Worm (Caenorhabditis elegans) whole organism, late embryonic: ENCODE results near the gene cor-1.

ENCODE experiments used
- C08G9.2 ChIP-seq: sonication (generic microtip); optimal IDR thresholded peaks from 2 replicates; lab custom pipeline; 2016; ENCODE audit warnings: mild to moderate bottlenecking, missing genetic modification characterization, moderate library complexity, missing compliant biosample characterization
- K02D7.2 ChIP-seq: sonication (generic microtip); optimal IDR thresholded peaks from 2 replicates; lab custom pipeline; 2017; ENCODE audit warnings: mild to moderate bottlenecking, missing genetic modification characterization, missing compliant biosample characterization
- K09A11.1 ChIP-seq: sonication (generic microtip); optimal IDR thresholded peaks from 2 replicates; lab custom pipeline; 2017; ENCODE audit warnings: antibody characterized with exemption, mild to moderate bottlenecking, missing genetic modification characterization, missing compliant biosample characterization; ENCODE audit not compliant: insufficient read depth
- T23F11.4 ChIP-seq: fragments of 200-800 bp; sonication (Bioruptor generic); optimal IDR thresholded peaks from 2 replicates; lab custom pipeline; 2018; ENCODE audit warnings: mild to moderate bottlenecking, missing genetic modification characterization, missing compliant biosample characterization
- ceh-14 ChIP-seq: sonication (generic microtip); optimal IDR thresholded peaks from 2 replicates; lab custom pipeline; 2016; ENCODE audit warnings: missing genotype, missing genetic modification characterization, missing compliant biosample characterization
- ceh-18 ChIP-seq: sonication (generic microtip); optimal IDR thresholded peaks from 2 replicates; lab custom pipeline; 2016; ENCODE audit warnings: missing genetic modification characterization, missing compliant biosample characterization
- ceh-19 ChIP-seq: fragments of 200-800 bp; sonication (Bioruptor generic); optimal IDR thresholded peaks from 2 replicates; lab custom pipeline; 2018; ENCODE audit warnings: mild to moderate bottlenecking, missing genetic modification characterization, missing compliant biosample characterization
- ceh-2 ChIP-seq: sonication (generic microtip); optimal IDR thresholded peaks from 2 replicates; lab custom pipeline; 2016; ENCODE audit warnings: missing genotype, missing genetic modification characterization, missing compliant biosample characterization
- ceh-24 ChIP-seq: sonication (generic microtip); optimal IDR thresholded peaks from 2 replicates; lab custom pipeline; 2016; ENCODE audit warnings: mild to moderate bottlenecking, missing genetic modification characterization, missing compliant biosample characterization
- ceh-30 ChIP-seq: fragments of 150-350 bp; optimal IDR thresholded peaks from 2 replicates; lab custom pipeline; 2014; ENCODE audit warnings: missing biosample characterization, missing genetic modification characterization
- ceh-31 ChIP-seq: sonication (generic microtip); optimal IDR thresholded peaks from 2 replicates; lab custom pipeline; 2016; ENCODE audit warnings: missing genetic modification characterization, missing compliant biosample characterization
- ceh-34 ChIP-seq: sonication (generic microtip); optimal IDR thresholded peaks from 2 replicates; lab custom pipeline; 2016; ENCODE audit warnings: mild to moderate bottlenecking, missing genetic modification characterization, missing compliant biosample characterization
- ceh-48 ChIP-seq: sonication (generic microtip); optimal IDR thresholded peaks from 2 replicates; lab custom pipeline; 2016; ENCODE audit warnings: missing genetic modification characterization, inconsistent platforms, missing compliant biosample characterization
- ceh-6 ChIP-seq: fragments of 200-800 bp; sonication (Bioruptor generic); optimal IDR thresholded peaks from 2 replicates; lab custom pipeline; 2018; ENCODE audit warnings: mild to moderate bottlenecking, missing genetic modification characterization, missing compliant biosample characterization
- che-1 ChIP-seq: sonication (generic microtip); optimal IDR thresholded peaks from 2 replicates; lab custom pipeline; 2016; ENCODE audit warnings: mild to moderate bottlenecking, missing genetic modification characterization, missing compliant biosample characterization
- dve-1 ChIP-seq: sonication (generic microtip); optimal IDR thresholded peaks from 2 replicates; lab custom pipeline; 2017; ENCODE audit warnings: antibody characterized with exemption, mild to moderate bottlenecking, missing genetic modification characterization, missing compliant biosample characterization
- elt-4 ChIP-seq: sonication (generic microtip); optimal IDR thresholded peaks from 2 replicates; lab custom pipeline; 2016; ENCODE audit warnings: missing genetic modification characterization, missing compliant biosample characterization
- ets-4 ChIP-seq: sonication (generic microtip); optimal IDR thresholded peaks from 2 replicates; lab custom pipeline; 2016; ENCODE audit warnings: missing genetic modification characterization, missing compliant biosample characterization
- eyg-1 ChIP-seq: sonication (generic microtip); optimal IDR thresholded peaks from 2 replicates; lab custom pipeline; 2016; ENCODE audit warnings: missing genotype, missing genetic modification characterization, missing compliant biosample characterization
- fax-1 ChIP-seq: sonication (generic microtip); optimal IDR thresholded peaks from 2 replicates; lab custom pipeline; 2016; ENCODE audit warnings: missing genotype, missing genetic modification characterization, missing compliant biosample characterization
- fkh-10 ChIP-seq: fragments of 150-350 bp; optimal IDR thresholded peaks from 2 replicates; lab custom pipeline; 2014; ENCODE audit warnings: missing biosample characterization, missing genetic modification reagents, missing genetic modification characterization
- fkh-6 ChIP-seq: sonication (generic microtip); optimal IDR thresholded peaks from 2 replicates; lab custom pipeline; 2016; ENCODE audit warnings: missing genetic modification characterization, missing compliant biosample characterization
- hlh-30 ChIP-seq: sonication (generic microtip); optimal IDR thresholded peaks from 2 replicates; lab custom pipeline; 2017; ENCODE audit warnings: antibody characterized with exemption, missing genetic modification characterization, missing compliant biosample characterization; ENCODE audit not compliant: insufficient read depth
- lin-11 ChIP-seq: fragments of 200-800 bp; sonication (Bioruptor generic); optimal IDR thresholded peaks from 2 replicates; lab custom pipeline; 2018; ENCODE audit warnings: mild to moderate bottlenecking, missing genetic modification characterization, missing compliant biosample characterization
- mec-3 ChIP-seq: sonication (generic microtip); optimal IDR thresholded peaks from 2 replicates; lab custom pipeline; 2016; ENCODE audit warnings: borderline replicate concordance, missing genetic modification characterization, missing compliant biosample characterization
- nfya-1 ChIP-seq: sonication (generic microtip); optimal IDR thresholded peaks from 2 replicates; lab custom pipeline; 2017; ENCODE audit warnings: missing genetic modification characterization, mild to moderate bottlenecking, missing compliant biosample characterization, antibody characterized with exemption, moderate library complexity
- nhr-11 ChIP-seq: fragments of 150-350 bp; optimal IDR thresholded peaks from 2 replicates; lab custom pipeline; 2014; ENCODE audit warnings: missing biosample characterization, missing genetic modification characterization
- npax-4 ChIP-seq: sonication (generic microtip); optimal IDR thresholded peaks from 2 replicates; lab custom pipeline; 2016; ENCODE audit warnings: missing genetic modification characterization, missing compliant biosample characterization
- pat-9 ChIP-seq: fragments of 200-800 bp; sonication (Bioruptor generic); optimal IDR thresholded peaks from 2 replicates; lab custom pipeline; 2018; ENCODE audit warnings: mild to moderate bottlenecking, missing genetic modification characterization, moderate library complexity, missing compliant biosample characterization
- pha-2 ChIP-seq: sonication (generic microtip); optimal IDR thresholded peaks from 2 replicates; lab custom pipeline; 2017; ENCODE audit warnings: mild to moderate bottlenecking, missing genetic modification characterization, missing compliant biosample characterization
- pqm-1 ChIP-seq: sonication (generic microtip); optimal IDR thresholded peaks from 2 replicates; lab custom pipeline; 2016; ENCODE audit warnings: missing genetic modification characterization, missing compliant biosample characterization
- ref-2 ChIP-seq: sonication (generic microtip); optimal IDR thresholded peaks from 2 replicates; lab custom pipeline; 2016; ENCODE audit warnings: missing genetic modification characterization, missing compliant biosample characterization
- rnt-1 ChIP-seq: sonication (generic microtip); optimal IDR thresholded peaks from 2 replicates; lab custom pipeline; 2016; ENCODE audit warnings: missing genetic modification characterization, missing compliant biosample characterization
- syd-9 ChIP-seq: sonication (generic microtip); optimal IDR thresholded peaks from 2 replicates; lab custom pipeline; 2016; ENCODE audit warnings: mild to moderate bottlenecking, missing genetic modification characterization, moderate library complexity, missing compliant biosample characterization
- tbx-2 ChIP-seq: sonication (generic microtip); optimal IDR thresholded peaks from 2 replicates; lab custom pipeline; 2016; ENCODE audit warnings: missing genetic modification characterization, missing compliant biosample characterization
- ttx-3 ChIP-seq: sonication (generic microtip); optimal IDR thresholded peaks from 2 replicates; lab custom pipeline; 2016; ENCODE audit warnings: missing genetic modification reagents, missing genetic modification characterization, missing compliant biosample characterization
- unc-3 ChIP-seq, 2 experiments: fragments of 200-800 bp in 1 of 2; sonication (Bioruptor generic) in 1 of 2; sonication (generic microtip) in 1 of 2; conservative IDR thresholded peaks in 1 of 2; optimal IDR thresholded peaks in 1 of 2; 2 replicates each; pipeline versions ENCODE4 v1.3.6 to Lab custom; 2016 to 2022; ENCODE audit warnings: missing compliant biosample characterization in 2 of 2, missing genetic modification characterization in 2 of 2, missing genetic modification reagents in 1 of 2
- unc-42 ChIP-seq: sonication (generic microtip); optimal IDR thresholded peaks from 2 replicates; lab custom pipeline; 2016; ENCODE audit warnings: missing genotype, missing genetic modification characterization, missing compliant biosample characterization
- unc-86 ChIP-seq: sonication (generic microtip); optimal IDR thresholded peaks from 2 replicates; lab custom pipeline; 2016; ENCODE audit warnings: missing genetic modification characterization, missing compliant biosample characterization

The cor-1 gene

ce11 chrIII:10270778-10271307, 21.9 kb downstream of the cor-1 start, which contains the start of gene cnk-1 (continued):
- TF ChIP-seq unc-3 (GFP tag; conservative IDR thresholded peaks at IDR 0.05; lab: Robert Waterston, UW) (peak; percentile 71), unc-3 (tag; optimal IDR thresholded peaks at IDR 0.05; lab: Kevin White, UChicago) (no peak), ttx-3 (tag; lab: Kevin White, UChicago) (no peak), pqm-1 (tag; lab: Kevin White, UChicago) (no peak), eyg-1 (tag; lab: Kevin White, UChicago) (no peak), ceh-14 (tag; lab: Kevin White, UChicago) (peak; percentile 43), hlh-30 (tag; lab: Kevin White, UChicago) (no peak), ceh-34 (tag; lab: Kevin White, UChicago) (peak; percentile 62), pat-9 (no peak), fax-1 (tag; lab: Kevin White, UChicago) (peak; percentile 10), ceh-31 (tag; lab: Kevin White, UChicago) (peak; percentile 94), ets-4 (tag; lab: Kevin White, UChicago) (peak; percentile 84), pha-2 (tag; lab: Kevin White, UChicago) (no peak), ceh-24 (no peak), mec-3 (tag; lab: Kevin White, UChicago) (peak; percentile 75), unc-86 (no peak), ceh-2 (tag; lab: Kevin White, UChicago) (peak; percentile 84), che-1 (tag; lab: Kevin White, UChicago) (no peak), T23F11.4 (GFP tag; lab: Kevin White, UChicago) (no peak), ceh-48 (tag; lab: Kevin White, UChicago) (no peak)
- TF ChIP-seq, all 69 proteins: peak for 23

- TF ChIP-seq lin-11 (tag; lab: Kevin White, UChicago) (no peak), K02D7.2 (tag; lab: Kevin White, UChicago) (no peak), C08G9.2 (tag; lab: Kevin White, UChicago) (no peak), T23F11.4 (GFP tag; lab: Kevin White, UChicago) (no peak), nhr-11 (tag; lab: Kevin White, UChicago) (no peak)
- TF ChIP-seq, all 69 proteins: peak for 0
These were observed 22.9 kb downstream of the cor-1 start for ce11 chrIII:10271807-10272206.

- no peak for TF ChIP-seq npax-4 (tag; lab: Kevin White, UChicago)
- TF ChIP-seq ceh-30 (tag; lab: Kevin White, UChicago) = no peak
- TF ChIP-seq dve-1 = no peak
These were observed 29.9 kb downstream of the cor-1 start, which contains the start of gene pad-2 for ce11 chrIII:10278826-10279225. Gene pad-2 (plus strand): TSS chrIII:10279126.

ce11 chrIII:10284214-10284613, 35.3 kb downstream of the cor-1 start:
- TF ChIP-seq fkh-10 (peak; percentile 71), ceh-6 (GFP tag; lab: Kevin White, UChicago) (peak; percentile 18), fkh-6 (tag; lab: Kevin White, UChicago) (no peak), ceh-48 (tag; lab: Kevin White, UChicago) (peak; percentile 73), elt-4 (tag; lab: Kevin White, UChicago) (no peak), hlh-30 (tag; lab: Kevin White, UChicago) (peak; percentile 27), ceh-14 (tag; lab: Kevin White, UChicago) (peak; percentile 78), ceh-19 (GFP tag; lab: Kevin White, UChicago) (peak; percentile 36), ceh-18 (tag; lab: Kevin White, UChicago) (no peak), K09A11.1 (tag; lab: Kevin White, UChicago) (no peak), ceh-31 (tag; lab: Kevin White, UChicago) (peak; percentile 76), tbx-2 (tag; lab: Kevin White, UChicago) (peak; percentile 58), fax-1 (tag; lab: Kevin White, UChicago) (no peak), dve-1 (no peak), unc-42 (tag; lab: Kevin White, UChicago) (peak; percentile 94), nfya-1 (tag; lab: Kevin White, UChicago) (peak; percentile 50), nhr-11 (tag; lab: Kevin White, UChicago) (no peak), rnt-1 (tag; lab: Kevin White, UChicago) (no peak), ref-2 (tag; lab: Kevin White, UChicago) (peak; percentile 14), syd-9 (tag; lab: Kevin White, UChicago) (no peak), T23F11.4 (GFP tag; lab: Kevin White, UChicago) (no peak), che-1 (tag; lab: Kevin White, UChicago) (peak; percentile 14)
